Fruit fly (Drosophila melanogaster) whole organism, embryonic: ENCODE data around the gene Doc1.
A peak's percentile ranks its signal among the peaks of the same experiment; 100 is the strongest.

Experiments used
- Awh ChIP-seq: fragments of 200-800 bp; sonication (Bioruptor generic); IDR thresholded peaks from 2 replicates; pipeline ENCODE4, ENCODE4 v1.3.6; 2022; ENCODE audit warnings: missing biosample characterization, missing genetic modification characterization
- Bgb ChIP-seq: fragments of 200-800 bp; sonication (Bioruptor generic); IDR thresholded peaks from 2 replicates; pipeline ENCODE4 v1.3.6; 2022; ENCODE audit warnings: missing biosample characterization, missing genetic modification characterization; ENCODE audit not compliant: partially characterized antibody
- CG10654 ChIP-seq: fragments of 200-800 bp; sonication (Bioruptor generic); optimal IDR thresholded peaks from 2 replicates; lab custom pipeline; 2016; ENCODE audit warnings: missing biosample characterization, missing genetic modification characterization
- CG12769 ChIP-seq: fragments of 200-800 bp; sonication (Bioruptor generic); optimal IDR thresholded peaks from 2 replicates; lab custom pipeline; 2019; ENCODE audit warnings: missing biosample characterization, mild to moderate bottlenecking, missing genetic modification characterization, moderate library complexity
- CG13287 ChIP-seq: fragments of 200-800 bp; sonication (Bioruptor generic); IDR thresholded peaks from 2 replicates; pipeline ENCODE4 v1.3.6; 2022; ENCODE audit warnings: missing biosample characterization, missing genetic modification characterization; ENCODE audit not compliant: partially characterized antibody
- CG13775 ChIP-seq: fragments of 200-800 bp; sonication (Bioruptor generic); optimal IDR thresholded peaks from 3 replicates; lab custom pipeline; 2017; ENCODE audit warnings: missing biosample characterization, mild to moderate bottlenecking, missing genetic modification characterization
- CG14441 ChIP-seq: fragments of 200-800 bp; sonication (Bioruptor generic); IDR thresholded peaks from 2 replicates; pipeline ENCODE4 v1.3.6; 2022; ENCODE audit warnings: missing biosample characterization, missing genetic modification characterization
- CG15073 ChIP-seq: fragments of 200-800 bp; sonication (Bioruptor generic); optimal IDR thresholded peaks from 2 replicates; lab custom pipeline; 2016; ENCODE audit warnings: missing biosample characterization, missing genetic modification characterization
- CG1603 ChIP-seq: fragments of 200-800 bp; sonication (Bioruptor generic); optimal IDR thresholded peaks from 2 replicates; lab custom pipeline; 2019; ENCODE audit warnings: missing biosample characterization, mild to moderate bottlenecking, missing genetic modification characterization, moderate library complexity
- CG16863 ChIP-seq: fragments of 200-800 bp; sonication (Bioruptor generic); optimal IDR thresholded peaks from 3 replicates; lab custom pipeline; 2016; ENCODE audit warnings: missing biosample characterization, missing genetic modification characterization
- CG2889 ChIP-seq: fragments of 200-800 bp; sonication (Bioruptor generic); IDR thresholded peaks from 3 replicates; pipeline ENCODE4 v1.3.6; 2022; ENCODE audit warnings: missing biosample characterization, missing genetic modification characterization
- CG31224 ChIP-seq: fragments of 200-800 bp; sonication (Bioruptor generic); IDR thresholded peaks from 2 replicates; pipeline ENCODE4 v1.3.6; 2022; ENCODE audit warnings: missing biosample characterization, missing genetic modification characterization
- CG34422 ChIP-seq: fragments of 200-800 bp; sonication (Bioruptor generic); IDR thresholded peaks from 3 replicates; pipeline ENCODE4 v1.3.6; 2022; ENCODE audit warnings: missing biosample characterization, missing genetic modification characterization
- CG3838 ChIP-seq: fragments of 200-800 bp; sonication (Bioruptor generic); optimal IDR thresholded peaks from 3 replicates; lab custom pipeline; 2016; ENCODE audit warnings: missing biosample characterization, missing genetic modification characterization
- CG6254 ChIP-seq: fragments of 200-800 bp; sonication (Bioruptor generic); optimal IDR thresholded peaks from 3 replicates; lab custom pipeline; 2017; ENCODE audit warnings: mild to moderate bottlenecking, missing biosample characterization, missing genetic modification reagents, missing genetic modification characterization
- CG6765 ChIP-seq: fragments of 200-800 bp; sonication (Bioruptor generic); optimal IDR thresholded peaks from 3 replicates; lab custom pipeline; 2017; ENCODE audit warnings: missing biosample characterization, mild to moderate bottlenecking, missing genetic modification characterization
- CG7271 ChIP-seq: fragments of 200-800 bp; sonication (Bioruptor generic); optimal IDR thresholded peaks from 2 replicates; lab custom pipeline; 2018; ENCODE audit warnings: missing biosample characterization, mild to moderate bottlenecking, missing genetic modification characterization, moderate library complexity
- CG7987 ChIP-seq: fragments of 200-800 bp; sonication (Bioruptor generic); optimal IDR thresholded peaks from 2 replicates; lab custom pipeline; 2018; ENCODE audit warnings: missing biosample characterization, mild to moderate bottlenecking, missing genetic modification characterization, moderate library complexity
- CG8359 ChIP-seq: fragments of 200-800 bp; sonication (Bioruptor generic); optimal IDR thresholded peaks from 2 replicates; lab custom pipeline; 2017; ENCODE audit warnings: missing biosample characterization, mild to moderate bottlenecking, missing genetic modification characterization, borderline replicate concordance
- CG8478 ChIP-seq: fragments of >200 bp; optimal IDR thresholded peaks from 2 replicates; lab custom pipeline; 2018
- CG9797 ChIP-seq: fragments of 200-800 bp; sonication (Bioruptor generic); optimal IDR thresholded peaks from 3 replicates; lab custom pipeline; 2018; ENCODE audit warnings: missing biosample characterization, mild to moderate bottlenecking, missing genetic modification characterization
- Dip3 ChIP-seq: fragments of 200-800 bp; sonication (Bioruptor generic); optimal IDR thresholded peaks from 3 replicates; lab custom pipeline; 2016; ENCODE audit warnings: missing biosample characterization, missing genetic modification characterization
- E2f1 ChIP-seq: fragments of 200-800 bp; sonication (Bioruptor generic); IDR thresholded peaks from 2 replicates; pipeline ENCODE4 v1.3.6; 2022; ENCODE audit warnings: missing biosample characterization, missing genetic modification characterization
- Fer2 ChIP-seq: fragments of 200-800 bp; sonication (Bioruptor generic); optimal IDR thresholded peaks from 2 replicates; lab custom pipeline; 2018; ENCODE audit warnings: missing biosample characterization, mild to moderate bottlenecking, missing genetic modification characterization, moderate library complexity
- Hey ChIP-seq: fragments of 200-800 bp; sonication (Bioruptor generic); optimal IDR thresholded peaks from 3 replicates; lab custom pipeline; 2018; ENCODE audit warnings: missing biosample characterization, mild to moderate bottlenecking, missing genetic modification characterization
- HmgD ChIP-seq: fragments of 200-800 bp; sonication (Bioruptor generic); optimal IDR thresholded peaks from 3 replicates; lab custom pipeline; 2016; ENCODE audit warnings: missing biosample characterization, missing genetic modification characterization
- HmgZ ChIP-seq: fragments of 200-800 bp; sonication (Bioruptor generic); optimal IDR thresholded peaks from 2 replicates; lab custom pipeline; 2018; ENCODE audit warnings: missing biosample characterization, mild to moderate bottlenecking, missing genetic modification characterization
- Kr ChIP-seq: fragments of 200-800 bp; sonication (Bioruptor generic); optimal IDR thresholded peaks from 2 replicates; lab custom pipeline; 2017; ENCODE audit warnings: missing biosample characterization, mild to moderate bottlenecking, missing genetic modification characterization
- Neu2 ChIP-seq: fragments of 200-800 bp; sonication (Bioruptor generic); optimal IDR thresholded peaks from 3 replicates; lab custom pipeline; 2016; ENCODE audit warnings: missing biosample characterization, missing genetic modification characterization, borderline replicate concordance
- PHDP ChIP-seq: fragments of 200-800 bp; sonication (Bioruptor generic); optimal IDR thresholded peaks from 3 replicates; lab custom pipeline; 2018; ENCODE audit warnings: missing biosample characterization, mild to moderate bottlenecking, missing genetic modification characterization, moderate library complexity
- Six4 ChIP-seq: fragments of 200-800 bp; sonication (Bioruptor generic); optimal IDR thresholded peaks from 2 replicates; lab custom pipeline; 2016; ENCODE audit warnings: missing biosample characterization, missing genetic modification characterization
- Tbp ChIP-seq: fragments of >200 bp; optimal IDR thresholded peaks from 2 replicates; lab custom pipeline; 2018; ENCODE audit warnings: missing biosample characterization, missing genetic modification characterization
- Xrp1 ChIP-seq: fragments of 200-800 bp; sonication (Bioruptor generic); IDR thresholded peaks from 2 replicates; pipeline ENCODE4 v1.3.6; 2022; ENCODE audit warnings: missing biosample characterization, missing genetic modification characterization
- abd-A ChIP-seq: fragments of 200-800 bp; sonication (Bioruptor generic); optimal IDR thresholded peaks from 3 replicates; lab custom pipeline; 2019; ENCODE audit warnings: missing biosample characterization, mild to moderate bottlenecking, missing genetic modification characterization, moderate library complexity
- ci ChIP-seq: fragments of 200-800 bp; sonication (Bioruptor generic); IDR thresholded peaks from 3 replicates; pipeline ENCODE4 v1.3.6; 2022; ENCODE audit warnings: missing biosample characterization, missing genetic modification characterization
- dimm ChIP-seq: fragments of 200-800 bp; sonication (Bioruptor generic); IDR thresholded peaks from 2 replicates; pipeline ENCODE4 v1.3.6; 2022; ENCODE audit warnings: missing biosample characterization, missing genetic modification characterization
- eyg ChIP-seq: fragments of 200-800 bp; sonication (Bioruptor generic); optimal IDR thresholded peaks from 3 replicates; lab custom pipeline; 2016; ENCODE audit warnings: missing biosample characterization, missing genetic modification characterization
- fd3F ChIP-seq: fragments of 200-800 bp; sonication (Bioruptor generic); optimal IDR thresholded peaks from 2 replicates; lab custom pipeline; 2018; ENCODE audit warnings: missing biosample characterization, mild to moderate bottlenecking, missing genetic modification characterization, moderate library complexity
- fu2 ChIP-seq: fragments of 200-800 bp; sonication (Bioruptor generic); optimal IDR thresholded peaks from 2 replicates; lab custom pipeline; 2016; ENCODE audit warnings: missing biosample characterization, missing genetic modification characterization
- gce ChIP-seq: fragments of 200-800 bp; sonication (Bioruptor generic); IDR thresholded peaks from 3 replicates; pipeline ENCODE4 v1.3.6; 2022; ENCODE audit warnings: missing biosample characterization, missing genetic modification characterization
- gsb-n ChIP-seq: fragments of 200-800 bp; sonication (Bioruptor generic); optimal IDR thresholded peaks from 3 replicates; lab custom pipeline; 2018; ENCODE audit warnings: missing biosample characterization, mild to moderate bottlenecking, missing genetic modification characterization
- hb ChIP-seq: fragments of 200-800 bp; sonication (Bioruptor generic); IDR thresholded peaks from 3 replicates; pipeline ENCODE4 v1.3.6; 2022; ENCODE audit warnings: missing biosample characterization, missing genetic modification characterization; ENCODE audit not compliant: partially characterized antibody
- nmo ChIP-seq: fragments of 200-800 bp; sonication (Bioruptor generic); optimal IDR thresholded peaks from 2 replicates; lab custom pipeline; 2018; ENCODE audit warnings: missing biosample characterization, mild to moderate bottlenecking, missing genetic modification characterization, moderate library complexity
- pb ChIP-seq: fragments of 200-800 bp; sonication (Bioruptor generic); optimal IDR thresholded peaks from 3 replicates; lab custom pipeline; 2016; ENCODE audit warnings: missing biosample characterization, missing genetic modification characterization
- ranshi ChIP-seq: fragments of 200-800 bp; sonication (Bioruptor generic); IDR thresholded peaks from 2 replicates; pipeline ENCODE4 v1.3.6; 2022; ENCODE audit warnings: missing biosample characterization, missing genetic modification characterization
- scrt ChIP-seq: fragments of 200-800 bp; sonication (Bioruptor generic); optimal IDR thresholded peaks from 2 replicates; lab custom pipeline; 2018; ENCODE audit warnings: missing biosample characterization, mild to moderate bottlenecking, missing genetic modification characterization, moderate library complexity
- sima ChIP-seq: fragments of 200-800 bp; sonication (Bioruptor generic); optimal IDR thresholded peaks from 2 replicates; lab custom pipeline; 2016; ENCODE audit warnings: missing biosample characterization, missing genetic modification characterization
- slou ChIP-seq: fragments of 200-800 bp; sonication (Bioruptor generic); optimal IDR thresholded peaks from 3 replicates; lab custom pipeline; 2016; ENCODE audit warnings: missing biosample characterization, missing genetic modification characterization
- sna ChIP-seq: fragments of 200-800 bp; sonication (Bioruptor generic); IDR thresholded peaks from 2 replicates; pipeline ENCODE4 v1.3.6; 2022; ENCODE audit warnings: missing biosample characterization, missing genetic modification characterization; ENCODE audit not compliant: partially characterized antibody
- vnd ChIP-seq: fragments of 200-800 bp; sonication (Bioruptor generic); IDR thresholded peaks from 3 replicates; pipeline ENCODE4 v1.3.6; 2022; ENCODE audit warnings: missing biosample characterization, missing genetic modification characterization; ENCODE audit not compliant: partially characterized antibody

Gene Doc1

dm6 chr3L:9042200-9042988, 1.2 kb downstream of the Doc1 start (continued):
- TF ChIP-seq CG10654 (GFP tag; lab: Kevin White, UChicago) (no peak), ranshi (GFP tag; lab: Robert Waterston, UW) (peak; percentile 14; the same call in 1 of the 2 replicates), CG34422 (no peak), CG16863 (GFP tag; lab: Kevin White, UChicago) (no peak), CG6765 (GFP tag; lab: Kevin White, UChicago) (no peak), dimm (no peak), Awh (peak; percentile 63), HmgZ (tag; lab: Kevin White, UChicago) (no peak), CG8478 (lab: Kevin White, UChicago) (no peak), CG14441 (GFP tag; lab: Robert Waterston, UW) (no peak), fd3F (GFP tag; lab: Kevin White, UChicago) (no peak), Xrp1 (peak; percentile 81; the same call in 1 of the 2 replicates), CG7271 (tag; lab: Kevin White, UChicago) (no peak), CG13775 (GFP tag; lab: Kevin White, UChicago) (peak; percentile 3), Kr (GFP tag; lab: Kevin White, UChicago) (peak; percentile 55), pb (GFP tag; lab: Kevin White, UChicago) (no peak), slou (GFP tag; lab: Kevin White, UChicago) (no peak), HmgD (GFP tag; lab: Kevin White, UChicago) (no peak), CG31224 (no peak), Six4 (GFP tag; lab: Kevin White, UChicago) (peak; percentile 26), CG1603 (tag; lab: Kevin White, UChicago) (no peak), nmo (GFP tag; lab: Kevin White, UChicago) (peak; percentile 71), Bgb (GFP tag; lab: Robert Waterston, UW) (no peak), hb (GFP tag; lab: Robert Waterston, UW) (no peak), CG6254 (GFP tag; lab: Kevin White, UChicago) (peak; percentile 58), gsb-n (peak; percentile 76), PHDP (no peak), CG13287 (GFP tag; lab: Robert Waterston, UW) (no peak), ci (peak; percentile 59; the same call in 2 of the 3 replicates), gce (GFP tag; lab: Robert Waterston, UW) (no peak), CG12769 (tag; lab: Kevin White, UChicago) (no peak), sna (GFP tag; lab: Robert Waterston, UW) (no peak), vnd (GFP tag; lab: Robert Waterston, UW) (no peak), CG9797 (no peak), CG3838 (GFP tag; lab: Kevin White, UChicago) (no peak), Neu2 (GFP tag; lab: Kevin White, UChicago) (no peak), E2f1 (no peak), sima (GFP tag; lab: Kevin White, UChicago) (no peak), CG15073 (no peak), CG8359 (GFP tag; lab: Kevin White, UChicago) (peak; percentile 29), CG2889 (GFP tag; lab: Robert Waterston, UW) (no peak), Fer2 (tag; lab: Kevin White, UChicago) (no peak), Hey (no peak), eyg (no peak), Dip3 (GFP tag; lab: Kevin White, UChicago) (no peak), scrt (GFP tag; lab: Kevin White, UChicago) (no peak), abd-A (peak; percentile 59), CG7987 (no peak), fu2 (GFP tag; lab: Kevin White, UChicago) (no peak), Tbp (no peak)
